Worm (Caenorhabditis elegans) whole organism, late embryonic: ENCODE data around the gene ztf-27.

Source experiments
- C38D4.7 ChIP-seq: fragments of 200-800 bp; sonication (Bioruptor generic); optimal IDR thresholded peaks from 2 replicates; lab custom pipeline; 2018; ENCODE audit warnings: mild to moderate bottlenecking, missing genetic modification characterization, moderate library complexity, missing compliant biosample characterization
- F13H6.1 ChIP-seq: sonication (generic microtip); optimal IDR thresholded peaks from 2 replicates; lab custom pipeline; 2016; ENCODE audit warnings: missing genetic modification characterization, missing compliant biosample characterization
- K09A11.1 ChIP-seq: sonication (generic microtip); optimal IDR thresholded peaks from 2 replicates; lab custom pipeline; 2017; ENCODE audit warnings: antibody characterized with exemption, mild to moderate bottlenecking, missing genetic modification characterization, missing compliant biosample characterization; ENCODE audit not compliant: insufficient read depth
- ama-1 ChIP-seq: fragments of 150-350 bp; optimal IDR thresholded peaks from 2 replicates; lab custom pipeline; 2014
- ceh-14 ChIP-seq: sonication (generic microtip); optimal IDR thresholded peaks from 2 replicates; lab custom pipeline; 2016; ENCODE audit warnings: missing genotype, missing genetic modification characterization, missing compliant biosample characterization
- ceh-2 ChIP-seq: sonication (generic microtip); optimal IDR thresholded peaks from 2 replicates; lab custom pipeline; 2016; ENCODE audit warnings: missing genotype, missing genetic modification characterization, missing compliant biosample characterization
- ceh-9 ChIP-seq: sonication (generic microtip); optimal IDR thresholded peaks from 2 replicates; lab custom pipeline; 2016; ENCODE audit warnings: mild to moderate bottlenecking, missing genetic modification characterization, inconsistent platforms, missing compliant biosample characterization
- fkh-10 ChIP-seq: fragments of 150-350 bp; optimal IDR thresholded peaks from 2 replicates; lab custom pipeline; 2014; ENCODE audit warnings: missing biosample characterization, missing genetic modification reagents, missing genetic modification characterization
- hlh-13 ChIP-seq: fragments of 200-800 bp; sonication (Bioruptor generic); optimal IDR thresholded peaks from 2 replicates; lab custom pipeline; 2018; ENCODE audit warnings: mild to moderate bottlenecking, missing genetic modification characterization, missing compliant biosample characterization
- hlh-15 ChIP-seq: sonication (generic microtip); optimal IDR thresholded peaks from 2 replicates; lab custom pipeline; 2016; ENCODE audit warnings: missing genetic modification characterization, missing compliant biosample characterization
- lin-11 ChIP-seq: fragments of 200-800 bp; sonication (Bioruptor generic); optimal IDR thresholded peaks from 2 replicates; lab custom pipeline; 2018; ENCODE audit warnings: mild to moderate bottlenecking, missing genetic modification characterization, missing compliant biosample characterization
- pag-3 ChIP-seq: sonication (generic microtip); optimal IDR thresholded peaks from 2 replicates; lab custom pipeline; 2016; ENCODE audit warnings: missing compliant biosample characterization, missing genetic modification characterization, borderline replicate concordance
- pqm-1 ChIP-seq: sonication (generic microtip); optimal IDR thresholded peaks from 2 replicates; lab custom pipeline; 2016; ENCODE audit warnings: missing genetic modification characterization, missing compliant biosample characterization
- tbx-2 ChIP-seq: sonication (generic microtip); optimal IDR thresholded peaks from 2 replicates; lab custom pipeline; 2016; ENCODE audit warnings: missing genetic modification characterization, missing compliant biosample characterization

ce11 chrII:10345012-10345411, 40.1 kb upstream of the ztf-27 start, which contains the start of gene pro-2:
- TF ChIP-seq hlh-13 (GFP tag; lab: Kevin White, UChicago) = no peak
- TF ChIP-seq pag-3 (tag; lab: Kevin White, UChicago) = no peak
- TF ChIP-seq tbx-2 (tag; lab: Kevin White, UChicago) = no peak
- no peak for TF ChIP-seq C38D4.7
- TF ChIP-seq F13H6.1 (tag; lab: Kevin White, UChicago) = no peak
- no peak for TF ChIP-seq pqm-1 (tag; lab: Kevin White, UChicago)
- no peak for TF ChIP-seq K09A11.1 (tag; lab: Kevin White, UChicago)
- no peak for TF ChIP-seq lin-11 (tag; lab: Kevin White, UChicago)
- no peak for TF ChIP-seq hlh-15 (tag; lab: Kevin White, UChicago)
- TF ChIP-seq fkh-10 = no peak
- TF ChIP-seq ceh-9 (tag; lab: Kevin White, UChicago) = no peak
- no peak for TF ChIP-seq ceh-2
- TF ChIP-seq ceh-14 (tag; lab: Kevin White, UChicago) = no peak
- TF ChIP-seq ama-1 (lab: Kevin White, UChicago) = no peak
